Fruit fly (Drosophila melanogaster): Measurements from ENCODE around the gene CG14020.

CG14020 gene

DNA sequence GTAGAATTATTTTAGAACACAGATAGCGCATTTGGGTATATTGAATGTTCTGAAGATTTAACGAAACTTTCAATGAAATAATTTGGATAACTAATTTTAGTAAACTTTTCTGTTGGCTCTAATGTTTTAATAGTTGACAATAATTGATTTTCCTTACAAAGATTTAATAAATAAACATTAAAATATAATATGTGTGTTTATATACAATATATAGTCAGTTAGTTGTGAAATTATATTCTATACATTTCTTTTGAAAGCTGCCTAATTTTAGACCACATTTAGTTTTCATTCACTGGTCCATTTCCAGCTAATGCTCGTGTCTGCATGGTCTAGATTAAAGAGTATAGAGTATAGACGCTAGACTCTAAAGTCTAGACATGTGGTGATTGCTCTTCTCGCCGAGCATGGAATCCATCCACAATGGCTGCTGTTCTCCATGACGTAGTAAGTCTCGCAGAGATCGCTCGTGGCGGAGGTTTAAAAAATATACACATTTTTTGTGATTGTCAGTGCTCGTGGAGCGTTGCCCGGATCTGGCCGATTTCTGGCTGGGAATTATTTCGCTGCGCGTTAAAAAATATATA lies 41.4 kb downstream of the CG14020 start, which contains the start of gene GluRIIB:
Gene GluRIIB (plus strand): TSS at position 534 of the 584 bp plus-strand sequence.
- no peak for TF ChIP-seq Hr78 (GFP tag; optimal IDR thresholded peaks at IDR 0.05)
- TF ChIP-seq foxo (GFP tag; optimal IDR thresholded peaks at IDR 0.05), result no peak
- TF ChIP-seq h (GFP tag; optimal IDR thresholded peaks at IDR 0.05), result no peak
- no peak for TF ChIP-seq Dif (GFP tag; optimal IDR thresholded peaks at IDR 0.05; ENCODE audit: partially characterized antibody)
- no peak for TF ChIP-seq sv (GFP tag; optimal IDR thresholded peaks at IDR 0.05)
- TF ChIP-seq dsf (GFP tag; optimal IDR thresholded peaks at IDR 0.05; ENCODE audit: borderline replicate concordance), result no peak
- no peak for TF ChIP-seq lola (GFP tag; optimal IDR thresholded peaks at IDR 0.05)

DNA sequence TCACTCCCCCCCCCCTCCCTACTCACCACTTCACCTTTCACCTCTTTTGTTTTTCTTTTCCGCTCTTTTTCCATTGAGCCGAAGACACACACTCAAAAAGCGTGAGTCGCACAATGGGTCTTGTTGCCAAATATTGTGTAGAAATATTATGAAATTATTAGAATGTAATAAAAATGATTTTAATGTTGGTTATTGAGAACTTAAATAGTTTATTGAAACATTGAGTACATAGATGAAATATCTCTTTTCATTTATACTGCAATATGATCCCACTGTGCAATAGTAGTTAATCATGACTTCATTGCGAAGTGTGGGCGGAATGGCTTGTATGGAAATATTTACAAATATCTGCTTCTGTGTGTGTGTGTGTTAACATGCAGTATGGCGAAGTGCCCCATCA lies 49.6 kb downstream of the CG14020 start:
- TF ChIP-seq woc (GFP tag; optimal IDR thresholded peaks at IDR 0.05), result no peak
- TF ChIP-seq Myc (optimal IDR thresholded peaks at IDR 0.05), result no peak
- peak in 1 of 2 experiments; percentile 2 for TF ChIP-seq foxo (GFP tag; optimal IDR thresholded peaks at IDR 0.05)
- no peak for TF ChIP-seq Dif (GFP tag; optimal IDR thresholded peaks at IDR 0.05; ENCODE audit: partially characterized antibody)
- no peak for TF ChIP-seq sage (GFP tag; optimal IDR thresholded peaks at IDR 0.05)
- TF ChIP-seq HLH106 (tag; optimal IDR thresholded peaks at IDR 0.05), result peak; percentile 14
- TF ChIP-seq dmrt93B (GFP tag; optimal IDR thresholded peaks at IDR 0.05), result no peak
